Worm (Caenorhabditis elegans) whole organism, L4/young adult: ENCODE results near the gene ZK721.3.

Experiments used
- W03F9.2 ChIP-seq: fragments of 150-350 bp; optimal IDR thresholded peaks from 2 replicates; lab custom pipeline; 2014; ENCODE audit warnings: missing biosample characterization, missing genetic modification characterization
- dao-5 ChIP-seq: sonication (generic microtip); optimal IDR thresholded peaks from 2 replicates; lab custom pipeline; 2016; ENCODE audit warnings: missing genotype, missing genetic modification characterization, moderate library complexity, missing compliant biosample characterization
- him-1 ChIP-seq: sonication (generic microtip); optimal IDR thresholded peaks from 2 replicates; lab custom pipeline; 2016; ENCODE audit warnings: missing genotype, missing genetic modification reagents, missing genetic modification characterization, missing compliant biosample characterization

- TF ChIP-seq dao-5 = no peak
- no peak for TF ChIP-seq W03F9.2 (tag; lab: Kevin White, UChicago)
- TF ChIP-seq him-1 (tag; lab: Kevin White, UChicago) = no peak
Measured at ce11 chrX:8799925-8800324, 15.6 kb downstream of the ZK721.3 start.
